Fruit fly (Drosophila melanogaster): Measurements from ENCODE around the gene CG32266.

CG32266 gene

dm6 chr3L:3790504-3790903, at the start of gene CG32266:
TSS of gene CG32266 (plus strand) at chr3L:3790804.
- TF ChIP-seq lilli (GFP tag; optimal IDR thresholded peaks at IDR 0.05) (no peak), Hr78 (GFP tag; optimal IDR thresholded peaks at IDR 0.05) (peak in 1 of 2 experiments; percentile 69), Poxn (GFP tag; IDR thresholded peaks at IDR 0.05) (no peak), CG9215 (GFP tag; IDR thresholded peaks at IDR 0.05) (no peak), Xbp1 (GFP tag; optimal IDR thresholded peaks at IDR 0.05) (no peak), dm (GFP tag; optimal IDR thresholded peaks at IDR 0.05) (no peak)

- TF ChIP-seq Nf-YC (tag; optimal IDR thresholded peaks at IDR 0.05) (peak; percentile 48), Hey (tag; optimal IDR thresholded peaks at IDR 0.05) (no peak), Trl (optimal IDR thresholded peaks at IDR 0.05) (peak; percentile 47 to 68), Trl (GFP tag; optimal IDR thresholded peaks at IDR 0.05) (no peak), CG3163 (GFP tag; optimal IDR thresholded peaks at IDR 0.05) (peak; percentile 55)
These were observed 43.3 kb upstream of the CG32266 start for dm6 chr3L:3747276-3747675.

- TF ChIP-seq CG17568 (GFP tag; optimal IDR thresholded peaks at IDR 0.05) (no peak), CTCF (GFP tag; optimal IDR thresholded peaks at IDR 0.05) (peak; percentile 48), Lim3 (GFP tag; IDR thresholded peaks at IDR 0.05) (no peak), CG1602 (GFP tag; optimal IDR thresholded peaks at IDR 0.05) (no peak), zf30C (GFP tag; optimal IDR thresholded peaks at IDR 0.05) (peak; percentile 70), Awh (GFP tag; IDR thresholded peaks at IDR 0.05) (no peak), pan (optimal IDR thresholded peaks at IDR 0.05) (no peak), pan (GFP tag; optimal IDR thresholded peaks at IDR 0.05 in 1 of 2, IDR thresholded peaks at IDR 0.05 in 1 of 2) (no peak), Myb (GFP tag; optimal IDR thresholded peaks at IDR 0.05) (peak; percentile 51), peb (GFP tag; IDR thresholded peaks at IDR 0.05) (no peak), E2f1 (GFP tag; IDR thresholded peaks at IDR 0.05) (no peak), lbe (GFP tag; optimal IDR thresholded peaks at IDR 0.05) (no peak), CG34224 (GFP tag; IDR thresholded peaks at IDR 0.05; ENCODE audit: partially characterized antibody) (no peak), CG33213 (GFP tag; optimal IDR thresholded peaks at IDR 0.05) (no peak), Dref (GFP tag; IDR thresholded peaks at IDR 0.05) (no peak), CG2889 (GFP tag; IDR thresholded peaks at IDR 0.05) (no peak), da (GFP tag; optimal IDR thresholded peaks at IDR 0.05) (no peak), tna (GFP tag; IDR thresholded peaks at IDR 0.05; ENCODE audit: partially characterized antibody) (no peak), grn (GFP tag; optimal IDR thresholded peaks at IDR 0.05) (no peak), CG9817 (tag; optimal IDR thresholded peaks at IDR 0.05) (no peak), CG8089 (GFP tag; optimal IDR thresholded peaks at IDR 0.05) (no peak), CG9932 (GFP tag; IDR thresholded peaks at IDR 0.05) (no peak), Ets65A (GFP tag) (no peak), tgo (GFP tag; IDR thresholded peaks at IDR 0.05) (no peak), CG6683 (GFP tag; optimal IDR thresholded peaks at IDR 0.05) (no peak), cg (GFP tag; optimal IDR thresholded peaks at IDR 0.05) (no peak), pita (GFP tag; optimal IDR thresholded peaks at IDR 0.05) (peak; percentile 5), CG7963 (GFP tag; IDR thresholded peaks at IDR 0.05; ENCODE audit: partially characterized antibody) (no peak), CG7786 (GFP tag; optimal IDR thresholded peaks at IDR 0.05) (no peak), Kr (GFP tag; optimal IDR thresholded peaks at IDR 0.05) (no peak), Dp (GFP tag; optimal IDR thresholded peaks at IDR 0.05) (peak; percentile 11), eve (GFP tag; optimal IDR thresholded peaks at IDR 0.05) (peak in 1 of 2 experiments; percentile 69), prd (optimal IDR thresholded peaks at IDR 0.05) (no peak), prd (GFP tag; IDR thresholded peaks at IDR 0.05) (no peak), CG13287 (GFP tag; IDR thresholded peaks at IDR 0.05; ENCODE audit: partially characterized antibody) (no peak; the same call in 1 of the 2 replicates), zfh1 (GFP tag; IDR thresholded peaks at IDR 0.05) (no peak), BtbVII (GFP tag; optimal IDR thresholded peaks at IDR 0.05) (no peak), E2f2 (GFP tag; IDR thresholded peaks at IDR 0.05) (no peak), scrt (GFP tag; optimal IDR thresholded peaks at IDR 0.05) (peak; percentile 82), slou (GFP tag; optimal IDR thresholded peaks at IDR 0.05) (no peak)
These were observed 37.9 kb upstream of the CG32266 start for dm6 chr3L:3752739-3753138.

Measured in whole organism, embryonic.